Worm (Caenorhabditis elegans): ENCODE data around the gene ZK673.1.

The ZK673.1 gene

DNA sequence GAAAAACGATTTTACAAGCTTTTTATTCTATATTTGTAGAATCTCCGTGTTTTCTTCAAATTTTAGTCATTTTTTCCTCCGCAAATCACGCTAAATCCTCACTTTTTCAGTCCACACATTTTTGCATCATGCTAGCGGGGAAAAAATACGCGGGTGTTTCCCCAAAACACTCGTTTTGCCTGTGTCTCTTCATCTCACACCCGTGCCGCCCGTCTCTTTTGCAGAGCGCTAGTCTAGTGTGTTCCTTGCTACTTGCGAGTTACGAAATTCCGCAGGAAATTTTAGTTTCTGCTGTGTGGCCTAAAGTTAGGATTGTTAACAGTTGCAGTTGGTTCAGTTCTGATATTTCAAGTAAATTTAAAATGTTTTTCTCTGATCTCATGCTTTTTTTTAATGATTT, 2.8 kb downstream of the ZK673.1 start:
- TF ChIP-seq W03F9.2 (tag; optimal IDR thresholded peaks at IDR 0.05) = no peak
- no peak for TF ChIP-seq him-1 (tag; optimal IDR thresholded peaks at IDR 0.05)
- no peak for TF ChIP-seq dao-5 (tag; optimal IDR thresholded peaks at IDR 0.05)

DNA sequence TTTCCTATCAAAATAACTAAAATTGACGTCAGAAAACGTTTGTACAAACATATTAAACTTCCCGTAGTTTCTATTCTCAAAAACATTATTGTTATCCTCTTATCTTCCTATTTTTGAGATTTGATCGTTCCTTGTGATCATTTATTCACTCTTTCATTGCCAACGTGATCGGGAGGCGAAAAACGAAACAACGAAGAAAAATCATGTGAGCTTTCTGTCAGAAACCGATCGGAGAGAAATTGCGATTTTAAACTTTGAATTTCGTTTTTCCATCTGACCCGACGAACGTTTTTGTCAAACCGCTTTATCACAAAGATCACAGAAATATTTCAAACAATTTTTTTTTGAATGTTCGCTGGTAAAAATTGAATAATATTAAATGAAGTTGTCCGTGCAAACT, 3.4 kb downstream of the ZK673.1 start:
- TF ChIP-seq dao-5 (tag; optimal IDR thresholded peaks at IDR 0.05) (no peak), W03F9.2 (tag; optimal IDR thresholded peaks at IDR 0.05) (peak; percentile 13)

DNA sequence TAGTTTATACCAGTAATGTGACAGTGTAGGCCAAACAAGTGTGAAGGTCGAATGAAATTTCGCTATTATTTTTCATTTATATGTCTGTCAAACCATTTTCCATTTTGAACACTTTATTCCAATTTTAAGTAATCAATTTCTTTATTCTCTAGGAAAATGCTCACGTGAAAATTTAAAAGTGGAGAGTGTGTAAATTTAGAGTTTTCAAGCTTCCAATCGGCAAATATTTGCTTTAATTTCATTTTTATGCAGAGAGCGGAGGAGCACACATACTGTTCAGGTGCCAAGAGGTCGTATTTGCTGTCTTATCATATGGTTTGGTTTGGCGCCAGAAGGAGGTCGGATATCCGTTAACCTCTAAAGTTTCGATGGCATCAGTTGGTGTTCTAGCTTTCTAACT, 3.9 kb downstream of the ZK673.1 start:
- TF ChIP-seq him-1 (tag; optimal IDR thresholded peaks at IDR 0.05) = no peak
- no peak for TF ChIP-seq dao-5 (tag; optimal IDR thresholded peaks at IDR 0.05)
- no peak for TF ChIP-seq W03F9.2 (tag; optimal IDR thresholded peaks at IDR 0.05)

DNA sequence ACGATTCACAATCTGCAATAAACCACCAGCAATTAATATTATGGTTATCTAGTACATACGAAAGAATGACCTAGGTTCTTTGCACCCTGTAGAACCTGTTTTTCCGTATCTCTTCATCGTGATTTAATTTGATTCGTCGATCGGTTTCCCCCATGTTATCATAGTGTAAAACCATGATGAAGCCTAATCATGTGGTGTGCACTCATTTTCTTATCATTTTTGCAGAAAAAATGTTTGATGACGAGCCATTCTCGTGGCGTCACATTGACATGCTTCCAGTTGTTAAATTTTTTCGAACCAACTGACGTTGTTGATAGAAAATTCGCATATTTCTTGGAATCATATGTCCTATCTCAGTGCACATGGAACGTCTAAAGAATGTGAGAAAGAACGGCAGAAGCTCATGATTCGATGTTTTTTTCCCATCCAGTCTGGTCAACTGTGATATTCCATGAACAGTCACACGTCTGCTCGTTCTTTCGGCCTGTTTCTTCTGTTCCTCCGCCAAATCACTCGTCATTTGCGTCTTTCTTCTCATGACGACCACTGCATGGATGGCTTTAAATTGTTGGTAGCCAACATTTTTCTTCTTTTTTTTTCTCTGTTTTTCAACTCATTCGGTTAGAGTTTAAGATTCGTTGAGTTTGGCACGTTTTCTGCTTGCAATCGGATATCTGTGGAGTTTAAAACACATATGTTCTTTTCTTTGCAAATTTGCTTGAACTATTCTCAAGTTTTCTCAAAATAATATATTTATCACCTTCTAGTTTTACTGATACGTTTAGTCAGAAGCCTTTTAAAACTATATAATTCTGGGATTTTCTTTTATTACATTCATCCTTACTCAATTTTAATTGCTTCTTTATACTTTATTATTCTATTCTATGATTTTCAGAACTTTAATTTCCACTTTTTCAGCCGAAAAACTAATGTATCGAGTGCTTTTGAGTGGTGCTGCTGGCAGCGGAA, 4.7 kb downstream of the ZK673.1 start, which contains the start of gene ZK673.2:
ZK673.2 (plus strand) TSS at position 919 of the 969 bp plus-strand sequence.
- TF ChIP-seq him-1 (tag; optimal IDR thresholded peaks at IDR 0.05) (no peak), dao-5 (tag; optimal IDR thresholded peaks at IDR 0.05) (no peak), W03F9.2 (tag; optimal IDR thresholded peaks at IDR 0.05) (no peak)

DNA sequence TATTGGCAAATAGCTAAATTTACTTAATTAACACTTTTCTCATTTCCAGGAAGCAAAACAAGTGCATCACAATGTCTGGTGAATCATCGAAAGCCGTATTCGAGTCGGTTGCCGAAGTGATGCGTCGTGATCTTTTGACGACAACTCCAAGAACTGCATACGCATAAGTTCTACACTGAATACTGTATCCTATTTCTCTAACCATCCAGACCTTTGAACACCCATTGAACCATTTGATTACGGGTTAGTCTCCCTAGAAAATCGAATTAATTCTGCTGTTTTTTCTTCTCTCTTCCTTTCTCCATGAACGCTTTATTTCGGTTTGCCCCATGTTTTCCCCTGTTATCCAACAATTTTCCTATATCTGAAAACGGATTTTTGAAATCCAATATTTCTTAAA, 6.8 kb downstream of the ZK673.1 start, which contains the start of gene lin-56:
lin-56 (plus strand) TSS at position 301 of the 400 bp plus-strand sequence.
- TF ChIP-seq dao-5 (tag; optimal IDR thresholded peaks at IDR 0.05) (no peak), him-1 (tag; optimal IDR thresholded peaks at IDR 0.05) (no peak), W03F9.2 (tag; optimal IDR thresholded peaks at IDR 0.05) (no peak)

ce11 chrII:10450335-10450734, 7.4 kb downstream of the ZK673.1 start:
- TF ChIP-seq W03F9.2 (tag; optimal IDR thresholded peaks at IDR 0.05) = no peak
- TF ChIP-seq him-1 (tag; optimal IDR thresholded peaks at IDR 0.05) = no peak
- no peak for TF ChIP-seq dao-5 (tag; optimal IDR thresholded peaks at IDR 0.05)

DNA sequence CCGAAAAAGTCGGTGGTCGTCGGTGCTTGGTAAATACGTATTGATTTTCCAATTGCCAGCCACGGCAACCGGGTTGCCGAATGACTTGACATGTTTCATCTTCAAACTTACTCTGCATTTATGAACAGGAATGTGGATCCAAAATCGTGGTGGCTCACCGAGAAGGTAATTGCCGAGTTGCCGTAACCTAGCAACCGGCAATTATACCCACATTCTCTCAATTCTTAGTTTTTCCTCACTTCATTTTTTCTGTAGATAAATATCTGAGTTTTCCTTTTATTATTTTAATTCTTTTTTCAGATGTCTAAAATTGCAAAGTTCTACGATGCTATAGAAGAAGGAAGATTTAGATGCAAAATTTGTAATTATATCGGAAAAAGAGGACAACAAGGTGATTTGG, 9.7 kb downstream of the ZK673.1 start, which contains the start of gene ZK673.4:
ZK673.4 (plus strand) TSS at position 301 of the 400 bp plus-strand sequence.
- TF ChIP-seq W03F9.2 (tag; optimal IDR thresholded peaks at IDR 0.05) = no peak
- TF ChIP-seq him-1 (tag; optimal IDR thresholded peaks at IDR 0.05) = no peak
- no peak for TF ChIP-seq dao-5 (tag; optimal IDR thresholded peaks at IDR 0.05)

- TF ChIP-seq W03F9.2 (tag; optimal IDR thresholded peaks at IDR 0.05) = no peak
- no peak for TF ChIP-seq him-1 (tag; optimal IDR thresholded peaks at IDR 0.05)
- TF ChIP-seq dao-5 (tag; optimal IDR thresholded peaks at IDR 0.05) = no peak
These were observed 14.0 kb downstream of the ZK673.1 start, which contains the start of gene ZK673.11 for ce11 chrII:10456979-10457378. TSS of gene ZK673.11 (plus strand) at chrII:10457279.

DNA sequence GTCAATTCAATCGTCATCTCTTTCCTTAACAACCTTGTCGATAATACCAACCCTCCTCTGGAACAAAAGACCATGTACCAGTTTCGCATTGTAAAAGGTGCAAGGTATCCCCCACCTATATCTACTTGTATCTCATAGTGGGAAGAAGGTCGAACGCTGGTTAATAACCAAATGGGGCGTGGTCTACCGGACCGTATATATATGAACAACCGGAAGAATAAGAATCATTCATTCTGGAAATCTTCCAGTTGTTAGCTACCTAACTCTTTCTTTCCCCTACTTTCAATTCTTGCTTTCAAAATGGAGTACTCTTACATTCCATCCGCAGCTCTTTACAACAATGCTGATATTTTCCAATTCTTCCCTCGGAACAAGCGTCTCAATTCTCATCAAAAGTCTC, 18.3 kb downstream of the ZK673.1 start, which contains the start of gene ZK673.5:
ZK673.5 (plus strand) TSS at position 301 of the 400 bp plus-strand sequence.
- TF ChIP-seq him-1 (tag; optimal IDR thresholded peaks at IDR 0.05) = no peak
- TF ChIP-seq dao-5 (tag; optimal IDR thresholded peaks at IDR 0.05) = no peak
- no peak for TF ChIP-seq W03F9.2 (tag; optimal IDR thresholded peaks at IDR 0.05)

DNA sequence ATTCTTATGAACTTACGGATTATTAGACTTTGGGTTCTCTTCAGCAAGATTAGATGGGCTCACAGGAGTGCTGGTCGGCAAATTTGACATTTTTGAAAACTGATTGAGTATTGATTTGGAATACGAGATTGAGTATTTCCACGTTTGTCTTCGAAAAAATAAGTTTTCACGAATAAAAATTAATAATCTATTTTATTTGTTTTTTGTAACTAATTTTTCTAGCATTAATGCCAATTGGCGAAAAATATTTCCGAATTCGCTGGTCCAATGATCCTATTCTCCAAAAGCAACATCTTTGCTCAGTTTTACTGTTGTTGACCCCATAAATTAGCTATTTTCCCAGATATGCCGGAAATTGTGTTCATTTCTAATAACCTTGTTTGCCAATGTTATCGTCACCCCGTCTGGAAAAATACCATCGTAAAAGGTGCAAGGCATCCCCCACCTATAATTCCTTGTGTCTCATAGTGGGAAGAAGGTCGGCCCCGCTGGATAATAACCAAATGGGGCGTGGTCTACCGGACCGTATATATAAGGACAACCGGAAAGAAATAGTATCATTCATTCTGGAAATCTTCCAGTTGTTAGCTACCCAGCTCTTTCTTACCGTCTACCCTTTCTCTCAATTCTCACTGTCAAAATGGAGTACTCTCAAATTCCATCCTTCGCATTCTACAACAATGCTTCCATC, 21.4 kb downstream of the ZK673.1 start, which contains the start of the genes ZK673.6 and sdz-37:
ZK673.6 (minus strand) TSS at position 101 of the 691 bp plus-strand sequence.
sdz-37 (plus strand) TSS at position 641 of the 691 bp plus-strand sequence.
- TF ChIP-seq him-1 (tag; optimal IDR thresholded peaks at IDR 0.05) = no peak
- no peak for TF ChIP-seq dao-5 (tag; optimal IDR thresholded peaks at IDR 0.05)
- no peak for TF ChIP-seq W03F9.2 (tag; optimal IDR thresholded peaks at IDR 0.05)

DNA sequence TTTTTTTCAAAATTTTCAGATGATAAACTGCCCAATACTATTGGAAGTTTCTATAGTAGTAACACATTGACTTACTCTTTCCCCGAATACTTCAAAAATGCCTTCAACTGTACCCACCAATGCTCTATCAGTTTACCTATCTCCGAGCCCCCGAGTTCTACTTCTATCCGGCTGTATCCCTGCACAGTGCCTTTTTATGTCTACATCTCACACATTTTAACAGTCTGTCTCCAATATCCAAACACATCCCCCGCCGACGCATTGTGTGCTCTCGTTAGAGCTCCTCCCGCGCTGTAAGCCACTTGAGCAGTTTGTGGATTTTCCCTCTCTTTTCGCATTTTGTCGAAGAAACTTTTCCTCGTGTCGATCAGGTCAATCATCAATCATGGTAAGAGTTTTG, 23.6 kb downstream of the ZK673.1 start, which contains the start of gene tnc-2:
tnc-2 (plus strand) TSS at position 301 of the 400 bp plus-strand sequence.
- TF ChIP-seq W03F9.2 (tag; optimal IDR thresholded peaks at IDR 0.05) (no peak), dao-5 (tag; optimal IDR thresholded peaks at IDR 0.05) (no peak), him-1 (tag; optimal IDR thresholded peaks at IDR 0.05) (no peak)

DNA sequence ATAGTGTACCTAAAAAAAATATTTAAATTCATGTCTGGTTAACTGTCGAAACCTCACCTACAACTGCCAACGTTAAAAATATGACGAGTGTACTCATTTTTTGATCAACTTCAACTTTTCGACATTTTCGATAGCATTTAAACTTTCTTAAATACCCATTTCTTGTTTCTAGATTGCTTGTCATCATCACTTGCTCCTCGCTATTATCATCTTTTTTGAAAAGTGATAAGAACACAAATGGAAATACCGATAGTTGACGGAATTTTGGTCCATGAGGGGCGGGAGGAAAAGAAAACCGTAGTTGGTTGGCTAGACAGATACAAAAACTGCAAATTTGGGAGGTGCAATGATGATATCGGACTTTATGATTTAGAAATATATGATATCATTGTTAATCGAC, 27.2 kb downstream of the ZK673.1 start, which contains the start of gene clec-143:
clec-143 (minus strand) TSS at position 139 of the 400 bp plus-strand sequence.
- TF ChIP-seq him-1 (tag; optimal IDR thresholded peaks at IDR 0.05) (no peak), dao-5 (tag; optimal IDR thresholded peaks at IDR 0.05) (no peak), W03F9.2 (tag; optimal IDR thresholded peaks at IDR 0.05) (no peak)

ce11 chrII:10471247-10471646, 28.3 kb downstream of the ZK673.1 start, which contains the start of gene ZK666.1:
TSS of gene ZK666.1 (minus strand) at chrII:10471347.
- no peak for TF ChIP-seq W03F9.2 (tag; optimal IDR thresholded peaks at IDR 0.05)
- TF ChIP-seq dao-5 (tag; optimal IDR thresholded peaks at IDR 0.05) = no peak
- TF ChIP-seq him-1 (tag; optimal IDR thresholded peaks at IDR 0.05) = no peak

All from whole organism, L4/young adult.